Fruit fly (Drosophila melanogaster) whole organism, prepupa: ENCODE results near the gene Graf.

Experiments
- CG10631 ChIP-seq: fragments of 200-800 bp; sonication (Bioruptor generic); optimal IDR thresholded peaks from 2 replicates; lab custom pipeline; 2016; ENCODE audit warnings: missing biosample characterization, missing genetic modification characterization
- CG6276 ChIP-seq: fragments of 200-800 bp; sonication (Bioruptor generic); optimal IDR thresholded peaks from 2 replicates; lab custom pipeline; 2017; ENCODE audit warnings: missing biosample characterization, mild to moderate bottlenecking, missing genetic modification characterization
- CG8632 ChIP-seq: fragments of 200-800 bp; sonication (Bioruptor generic); optimal IDR thresholded peaks from 3 replicates; lab custom pipeline; 2016; ENCODE audit warnings: missing biosample characterization, missing genetic modification characterization
- Lpt ChIP-seq: fragments of 200-800 bp; sonication (Bioruptor generic); optimal IDR thresholded peaks from 3 replicates; lab custom pipeline; 2016; ENCODE audit warnings: missing biosample characterization, missing genetic modification characterization
- OdsH ChIP-seq: fragments of 200-800 bp; sonication (Bioruptor generic); optimal IDR thresholded peaks from 3 replicates; lab custom pipeline; 2016; ENCODE audit warnings: missing biosample characterization, missing genetic modification characterization
- fd85E ChIP-seq: fragments of 200-800 bp; sonication (Bioruptor generic); optimal IDR thresholded peaks from 3 replicates; lab custom pipeline; 2016; ENCODE audit warnings: missing biosample characterization, missing genetic modification characterization

DNA sequence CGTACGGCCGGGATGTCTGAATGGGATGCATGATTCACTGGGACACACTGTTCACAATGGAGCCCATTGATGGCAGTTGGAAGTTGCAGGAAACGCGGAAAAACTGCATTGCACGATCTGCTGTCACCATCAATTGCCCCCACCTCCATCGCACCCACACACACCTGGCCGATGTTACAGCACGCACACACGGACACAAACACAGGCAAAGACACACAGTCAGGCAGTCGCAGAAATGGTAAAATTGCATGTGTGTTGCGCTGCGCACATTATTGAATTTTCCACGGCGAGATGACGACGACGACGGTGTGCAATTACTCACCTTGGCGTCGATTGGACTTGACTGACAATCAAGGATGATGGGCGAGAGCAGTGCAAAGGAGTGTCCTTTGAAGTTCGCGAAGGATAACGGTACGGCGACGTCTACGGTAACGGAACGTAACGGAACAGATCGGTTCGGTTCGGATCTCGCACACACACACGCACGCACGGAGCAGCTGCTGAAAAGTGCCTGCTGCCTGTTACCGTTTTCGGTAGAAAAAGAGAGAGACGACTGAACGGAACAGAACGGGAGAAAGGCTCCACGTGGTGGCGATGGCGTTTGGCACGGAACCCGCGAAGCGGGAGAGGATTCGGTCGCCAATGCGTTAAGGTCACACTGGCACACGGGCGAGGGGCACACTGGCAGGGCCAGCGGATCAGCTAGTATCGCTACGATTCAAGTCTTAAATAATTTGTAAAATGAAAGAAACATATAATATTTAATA is 50.4 kb downstream of the Graf start, which contains the start of the genes CG9281 and CG15601:
- TF ChIP-seq OdsH (no peak), CG10631 (GFP tag; lab: Kevin White, UChicago) (no peak), Lpt (GFP tag; lab: Kevin White, UChicago) (no peak), fd85E (no peak), CG8632 (GFP tag; lab: Kevin White, UChicago) (no peak), CG6276 (no peak)
